Worm (Caenorhabditis elegans) whole organism, early embryonic: Measurements from ENCODE around the gene srw-69.

Source experiments
- F13C5.2 ChIP-seq: sonication (generic microtip); optimal IDR thresholded peaks from 2 replicates; lab custom pipeline; 2017; ENCODE audit warnings: mild to moderate bottlenecking, missing genetic modification characterization, inconsistent platforms, missing compliant biosample characterization
- aly-1 ChIP-seq: sonication (generic microtip); optimal IDR thresholded peaks from 2 replicates; lab custom pipeline; 2016; ENCODE audit warnings: missing genetic modification characterization, missing compliant biosample characterization
- ama-1 ChIP-seq: fragments of 150-350 bp; optimal IDR thresholded peaks from 2 replicates; lab custom pipeline; 2014
- hmg-4 ChIP-seq: fragments of 200-800 bp; sonication (Bioruptor generic); optimal IDR thresholded peaks from 2 replicates; lab custom pipeline; 2018; ENCODE audit warnings: mild to moderate bottlenecking, missing genetic modification characterization, missing compliant biosample characterization
- hnd-1 ChIP-seq: sonication (generic microtip); optimal IDR thresholded peaks from 2 replicates; lab custom pipeline; 2016; ENCODE audit warnings: missing genetic modification characterization, missing compliant biosample characterization
- pes-1 ChIP-seq: fragments of 200-800 bp; sonication (Bioruptor generic); IDR thresholded peaks from 2 replicates; pipeline ENCODE4 v1.3.6; 2022; ENCODE audit warnings: missing genetic modification reagents, missing genetic modification characterization, missing compliant biosample characterization
- scrt-1 ChIP-seq: fragments of 200-800 bp; sonication (Bioruptor generic); IDR thresholded peaks from 2 replicates; pipeline ENCODE4 v1.3.6; 2022; ENCODE audit warnings: missing genetic modification characterization, missing compliant biosample characterization
- tbx-37 ChIP-seq: fragments of 200-800 bp; sonication (Bioruptor generic); conservative IDR thresholded peaks from 2 replicates; pipeline ENCODE4 v1.3.6; 2022; ENCODE audit warnings: missing genetic modification reagents, missing genetic modification characterization, missing compliant biosample characterization
- tra-4 ChIP-seq: sonication (generic microtip); optimal IDR thresholded peaks from 2 replicates; lab custom pipeline; 2017; ENCODE audit warnings: missing genetic modification characterization, missing compliant biosample characterization

DNA sequence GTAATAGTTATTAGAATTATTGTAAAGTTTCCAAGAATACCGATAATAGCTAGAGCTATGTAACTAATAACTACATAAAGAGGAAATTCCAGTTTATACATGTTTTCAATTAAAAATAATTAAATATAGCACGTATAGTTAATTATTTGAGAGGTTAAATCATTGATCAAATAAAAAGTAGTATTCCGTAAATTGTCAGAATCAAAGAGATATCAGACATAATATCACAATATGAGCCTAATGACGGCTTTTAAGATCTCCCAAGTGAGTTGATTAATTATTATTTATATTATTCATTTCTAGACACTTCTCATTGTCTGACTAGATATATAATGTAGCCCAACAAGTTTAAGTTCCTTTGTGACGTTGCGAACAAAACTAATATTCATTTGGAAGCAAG lies 49.4 kb downstream of the srw-69 start, which contains the start of gene srsx-24:
- TF ChIP-seq pes-1 (GFP tag; lab: Robert Waterston, UW) = no peak
- TF ChIP-seq scrt-1 (GFP tag; lab: Robert Waterston, UW) = no peak
- TF ChIP-seq aly-1 (tag; lab: Kevin White, UChicago) = no peak
- TF ChIP-seq F13C5.2 = no peak
- TF ChIP-seq ama-1 (lab: Kevin White, UChicago) = no peak
- no peak for TF ChIP-seq hmg-4 (GFP tag; lab: Kevin White, UChicago)
- no peak for TF ChIP-seq tra-4 (tag; lab: Kevin White, UChicago)
- TF ChIP-seq tbx-37 = no peak
- TF ChIP-seq hnd-1 (tag; lab: Kevin White, UChicago) = no peak
